Worm (Caenorhabditis elegans) whole organism, early embryonic: ENCODE results near the gene cox-14.

Source experiments
- F13C5.2 ChIP-seq: sonication (generic microtip); optimal IDR thresholded peaks from 2 replicates; lab custom pipeline; 2017; ENCODE audit warnings: mild to moderate bottlenecking, missing genetic modification characterization, inconsistent platforms, missing compliant biosample characterization
- ama-1 ChIP-seq: fragments of 150-350 bp; optimal IDR thresholded peaks from 2 replicates; lab custom pipeline; 2014
- ceh-13 ChIP-seq: fragments of 200-800 bp; sonication (Bioruptor generic); optimal IDR thresholded peaks from 2 replicates; lab custom pipeline; 2018; ENCODE audit warnings: mild to moderate bottlenecking, missing genetic modification characterization, missing compliant biosample characterization
- ets-7 ChIP-seq: sonication (generic microtip); optimal IDR thresholded peaks from 2 replicates; lab custom pipeline; 2016; ENCODE audit warnings: missing genotype, missing genetic modification characterization, missing compliant biosample characterization
- flt-1 ChIP-seq: fragments of 200-800 bp; sonication (Bioruptor generic); IDR thresholded peaks from 2 replicates; pipeline ENCODE4 v1.3.6; 2022; ENCODE audit warnings: missing genetic modification characterization, missing compliant biosample characterization
- scrt-1 ChIP-seq: fragments of 200-800 bp; sonication (Bioruptor generic); IDR thresholded peaks from 2 replicates; pipeline ENCODE4 v1.3.6; 2022; ENCODE audit warnings: missing genetic modification characterization, missing compliant biosample characterization
- tbx-11 ChIP-seq: fragments of 200-800 bp; sonication (Bioruptor generic); IDR thresholded peaks from 2 replicates; pipeline ENCODE4 v1.3.6; 2022; ENCODE audit warnings: missing genetic modification characterization, missing compliant biosample characterization
- tbx-37 ChIP-seq: fragments of 200-800 bp; sonication (Bioruptor generic); conservative IDR thresholded peaks from 2 replicates; pipeline ENCODE4 v1.3.6; 2022; ENCODE audit warnings: missing genetic modification reagents, missing genetic modification characterization, missing compliant biosample characterization
- tra-4 ChIP-seq: sonication (generic microtip); optimal IDR thresholded peaks from 2 replicates; lab custom pipeline; 2017; ENCODE audit warnings: missing genetic modification characterization, missing compliant biosample characterization

ce11 chrIII:10238448-10239154 is 19.9 kb downstream of the cox-14 start, which contains the start of gene Y70G10A.3:
- no peak for TF ChIP-seq ets-7 (tag; lab: Kevin White, UChicago)
- no peak for TF ChIP-seq ama-1 (lab: Kevin White, UChicago)
- TF ChIP-seq scrt-1 (GFP tag; lab: Robert Waterston, UW): no peak
- TF ChIP-seq tbx-37 (GFP tag; lab: Robert Waterston, UW): no peak
- no peak for TF ChIP-seq flt-1 (GFP tag; lab: Robert Waterston, UW)
- no peak for TF ChIP-seq tra-4 (tag; lab: Kevin White, UChicago)
- TF ChIP-seq F13C5.2 (tag; lab: Kevin White, UChicago): no peak
- TF ChIP-seq tbx-11 (GFP tag; lab: Robert Waterston, UW): no peak
- TF ChIP-seq ceh-13: no peak
